Worm (Caenorhabditis elegans): ENCODE data around the gene fmi-1.

DNA sequence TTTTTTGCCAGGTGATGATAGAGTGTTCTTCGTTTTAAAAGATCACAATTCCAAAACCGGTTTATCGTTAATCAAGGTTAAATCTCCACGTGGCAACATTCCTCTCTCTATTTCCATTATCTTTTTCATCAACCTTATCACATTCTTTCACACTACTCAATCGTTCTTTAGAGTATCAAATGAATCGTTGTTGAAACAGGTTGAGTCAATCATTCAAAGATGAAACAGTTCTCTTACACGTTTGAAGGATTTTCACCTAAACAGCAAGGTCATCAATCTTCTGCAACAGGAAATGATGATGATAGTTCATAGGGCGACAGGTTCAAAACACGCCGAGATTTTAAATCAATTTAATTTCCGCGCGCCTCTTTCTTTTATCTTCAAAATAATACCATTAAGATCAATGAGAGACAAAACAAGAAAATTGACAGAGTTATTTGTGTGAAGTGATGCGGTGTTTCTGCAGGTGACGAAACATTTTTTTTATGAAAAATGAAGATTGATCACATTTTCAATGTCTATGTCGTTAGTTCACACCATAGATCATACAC lies 62.4 kb downstream of the fmi-1 start:
- TF ChIP-seq flh-1 (GFP tag; optimal IDR thresholded peaks at IDR 0.05) (no peak), ceh-43 (GFP tag; optimal IDR thresholded peaks at IDR 0.05) (no peak), elt-3 (tag; optimal IDR thresholded peaks at IDR 0.05) (no peak), elt-1 (tag; optimal IDR thresholded peaks at IDR 0.05; ENCODE audit: borderline replicate concordance, insufficient read depth) (no peak), snpc-4 (tag; optimal IDR thresholded peaks at IDR 0.05) (no peak), lin-32 (GFP tag; optimal IDR thresholded peaks at IDR 0.05) (no peak), pha-4 (tag; optimal IDR thresholded peaks at IDR 0.05) (no peak), mep-1 (tag; optimal IDR thresholded peaks at IDR 0.05) (no peak), drap-1 (GFP tag; optimal IDR thresholded peaks at IDR 0.05) (no peak)

Data from whole organism, mixed stage, embryonic.